Fruit fly (Drosophila melanogaster): Measurements from ENCODE around the gene CG46339.

The CG46339 gene

dm6 chr3R:26963747-26964174 is 48.2 kb downstream of the CG46339 start (continued):
- TF ChIP-seq Hand (GFP tag; optimal IDR thresholded peaks at IDR 0.05) (peak; percentile 43), ab (GFP tag; optimal IDR thresholded peaks at IDR 0.05) (no peak), CG2202 (tag; optimal IDR thresholded peaks at IDR 0.05) (no peak), bsh (GFP tag; optimal IDR thresholded peaks at IDR 0.05) (peak; percentile 46 to 48), CG4854 (GFP tag; optimal IDR thresholded peaks at IDR 0.05) (peak; percentile 62), tll (GFP tag; optimal IDR thresholded peaks at IDR 0.05) (no peak), CG5953 (GFP tag; IDR thresholded peaks at IDR 0.05) (0 out of 2 replicates have a peak, but pooled peaks have one; percentile 17), salm (tag; optimal IDR thresholded peaks at IDR 0.05) (no peak), CG17802 (tag; optimal IDR thresholded peaks at IDR 0.05) (peak; percentile 47), bbx (GFP tag; IDR thresholded peaks at IDR 0.05; ENCODE audit: partially characterized antibody) (no peak), CG6272 (GFP tag; IDR thresholded peaks at IDR 0.05) (no peak), CG3065 (GFP tag; optimal IDR thresholded peaks at IDR 0.05) (no peak), tna (GFP tag; IDR thresholded peaks at IDR 0.05; ENCODE audit: partially characterized antibody) (no peak), YL-1 (GFP tag; optimal IDR thresholded peaks at IDR 0.05) (no peak), bowl (GFP tag; IDR thresholded peaks at IDR 0.05) (no peak), CG6683 (GFP tag; optimal IDR thresholded peaks at IDR 0.05) (no peak), emc (GFP tag; optimal IDR thresholded peaks at IDR 0.05) (peak; percentile 2), ERR (GFP tag; optimal IDR thresholded peaks at IDR 0.05) (peak; percentile 60), Elba2 (GFP tag; optimal IDR thresholded peaks at IDR 0.05) (no peak), Adf1 (GFP tag; IDR thresholded peaks at IDR 0.05) (no peak), kay (GFP tag; optimal IDR thresholded peaks at IDR 0.05) (no peak), D19A (tag; optimal IDR thresholded peaks at IDR 0.05) (peak; percentile 67), CG7963 (GFP tag; IDR thresholded peaks at IDR 0.05; ENCODE audit: partially characterized antibody) (no peak), CG6791 (GFP tag; IDR thresholded peaks at IDR 0.05; ENCODE audit: partially characterized antibody) (no peak), fd64A (GFP tag; optimal IDR thresholded peaks at IDR 0.05) (peak; percentile 70), chif (GFP tag; optimal IDR thresholded peaks at IDR 0.05) (no peak)

- TF ChIP-seq HmgZ (tag; optimal IDR thresholded peaks at IDR 0.05) (peak; percentile 38), MESR4 (GFP tag; optimal IDR thresholded peaks at IDR 0.05) (peak; percentile 87), Sox100B (GFP tag; optimal IDR thresholded peaks at IDR 0.05) (peak; percentile 23), CG34376 (GFP tag; optimal IDR thresholded peaks at IDR 0.05) (peak; percentile 28), CG33557 (GFP tag; optimal IDR thresholded peaks at IDR 0.05) (peak; percentile 68), Sry-δ (GFP tag; optimal IDR thresholded peaks at IDR 0.05) (peak; percentile 80), Scr (GFP tag; IDR thresholded peaks at IDR 0.05; ENCODE audit: partially characterized antibody) (peak; percentile 79), vnd (GFP tag; IDR thresholded peaks at IDR 0.05; ENCODE audit: partially characterized antibody) (peak; percentile 76), E2f2 (GFP tag; IDR thresholded peaks at IDR 0.05) (peak; percentile 96), CG18262 (tag; optimal IDR thresholded peaks at IDR 0.05) (peak; percentile 39), CG4617 (GFP tag; optimal IDR thresholded peaks at IDR 0.05; ENCODE audit: borderline replicate concordance) (peak; percentile 62), Jarid2 (GFP tag; optimal IDR thresholded peaks at IDR 0.05) (no peak), CG15479 (GFP tag; optimal IDR thresholded peaks at IDR 0.05) (peak; percentile 41), pfk (GFP tag; optimal IDR thresholded peaks at IDR 0.05) (no peak), chinmo (GFP tag; IDR thresholded peaks at IDR 0.05; ENCODE audit: partially characterized antibody) (peak; percentile 78; the same call in 1 of the 4 replicates), Rfx (GFP tag; IDR thresholded peaks at IDR 0.05) (no peak), hb (GFP tag; IDR thresholded peaks at IDR 0.05; ENCODE audit: partially characterized antibody) (peak; percentile 80), cg (GFP tag; optimal IDR thresholded peaks at IDR 0.05) (peak; percentile 2), Ets65A (GFP tag) (no peak), her (GFP tag; optimal IDR thresholded peaks at IDR 0.05) (peak; percentile 98), HLH4C (GFP tag; IDR thresholded peaks at IDR 0.05; ENCODE audit: partially characterized antibody) (peak; percentile 96), onecut (GFP tag; IDR thresholded peaks at IDR 0.05) (peak; percentile 54), CG17568 (GFP tag; optimal IDR thresholded peaks at IDR 0.05) (peak; percentile 44)
These were observed 49.0 kb downstream of the CG46339 start, which contains the start of gene Tsp97E for dm6 chr3R:26964452-26965133. Gene Tsp97E, minus strand, starts transcription at chr3R:26964817.
